Fruit fly (Drosophila melanogaster) whole organism, embryonic: ENCODE measurements around the gene MsrA.

ENCODE experiments used
- CG10209 ChIP-seq: fragments of 200-800 bp; sonication (Bioruptor generic); optimal IDR thresholded peaks from 3 replicates; lab custom pipeline; 2017; ENCODE audit warnings: missing biosample characterization, mild to moderate bottlenecking, missing genetic modification characterization, missing genetic modification reagents
- CG10366 ChIP-seq: fragments of 200-800 bp; sonication (Bioruptor generic); IDR thresholded peaks from 2 replicates; pipeline ENCODE4 v1.3.6; 2022; ENCODE audit warnings: missing biosample characterization, missing genetic modification characterization
- CG12155 ChIP-seq: fragments of 200-800 bp; sonication (Bioruptor generic); optimal IDR thresholded peaks from 3 replicates; lab custom pipeline; 2016; ENCODE audit warnings: missing biosample characterization, missing genetic modification characterization
- CG13894 ChIP-seq: fragments of 200-800 bp; sonication (Bioruptor generic); optimal IDR thresholded peaks from 3 replicates; lab custom pipeline; 2018; ENCODE audit warnings: missing biosample characterization, mild to moderate bottlenecking, missing genetic modification characterization, moderate library complexity
- CG15269 ChIP-seq: fragments of 200-800 bp; sonication (Bioruptor generic); optimal IDR thresholded peaks from 2 replicates; lab custom pipeline; 2018; ENCODE audit warnings: missing biosample characterization, mild to moderate bottlenecking, missing genetic modification characterization, moderate library complexity
- CG1602 ChIP-seq: fragments of 200-800 bp; sonication (Bioruptor generic); optimal IDR thresholded peaks from 3 replicates; lab custom pipeline; 2016; ENCODE audit warnings: missing biosample characterization, missing genetic modification characterization
- CG16815 ChIP-seq: fragments of 200-800 bp; sonication (Bioruptor generic); optimal IDR thresholded peaks from 3 replicates; lab custom pipeline; 2017; ENCODE audit warnings: missing biosample characterization, mild to moderate bottlenecking, missing genetic modification characterization
- CG17568 ChIP-seq: fragments of 200-800 bp; sonication (Bioruptor generic); optimal IDR thresholded peaks from 2 replicates; lab custom pipeline; 2018; ENCODE audit warnings: missing biosample characterization, mild to moderate bottlenecking, missing genetic modification characterization, moderate library complexity
- CG18476 ChIP-seq: fragments of 200-800 bp; sonication (Bioruptor generic); optimal IDR thresholded peaks from 2 replicates; lab custom pipeline; 2016; ENCODE audit warnings: missing biosample characterization, mild to moderate bottlenecking, missing genetic modification characterization
- CG32532 ChIP-seq: fragments of 200-800 bp; sonication (Bioruptor generic); IDR thresholded peaks from 2 replicates; pipeline ENCODE4 v1.3.6; 2022; ENCODE audit warnings: missing biosample characterization, missing genetic modification characterization
- CG3281 ChIP-seq: fragments of 200-800 bp; sonication (Bioruptor generic); optimal IDR thresholded peaks from 3 replicates; lab custom pipeline; 2017; ENCODE audit warnings: missing biosample characterization, mild to moderate bottlenecking, missing genetic modification characterization
- CG34224 ChIP-seq: fragments of 200-800 bp; sonication (Bioruptor generic); IDR thresholded peaks from 3 replicates; pipeline ENCODE4 v1.3.6; 2022; ENCODE audit warnings: missing biosample characterization, missing genetic modification characterization; ENCODE audit not compliant: partially characterized antibody
- CG6689 ChIP-seq: fragments of 200-800 bp; sonication (Bioruptor generic); IDR thresholded peaks from 2 replicates; pipeline ENCODE4 v1.3.6; 2022; ENCODE audit warnings: missing biosample characterization, missing genetic modification characterization
- CG7556 ChIP-seq: fragments of 200-800 bp; sonication (Bioruptor generic); optimal IDR thresholded peaks from 2 replicates; lab custom pipeline; 2017; ENCODE audit warnings: missing biosample characterization, mild to moderate bottlenecking, missing genetic modification characterization
- CG8478 ChIP-seq: fragments of >200 bp; optimal IDR thresholded peaks from 2 replicates; lab custom pipeline; 2018
- CG8944 ChIP-seq: fragments of 200-800 bp; sonication (Bioruptor generic); optimal IDR thresholded peaks from 3 replicates; lab custom pipeline; 2016; ENCODE audit warnings: missing biosample characterization, missing genetic modification characterization
- CG9215 ChIP-seq: fragments of 200-800 bp; sonication (Bioruptor generic); IDR thresholded peaks from 2 replicates; pipeline ENCODE4 v1.3.6; 2022; ENCODE audit warnings: missing biosample characterization, missing genetic modification characterization
- CG9727 ChIP-seq: fragments of 200-800 bp; sonication (Bioruptor generic); optimal IDR thresholded peaks from 3 replicates; lab custom pipeline; 2017; ENCODE audit warnings: missing biosample characterization, mild to moderate bottlenecking, missing genetic modification characterization
- CG9817 ChIP-seq: fragments of 200-800 bp; sonication (Bioruptor generic); optimal IDR thresholded peaks from 2 replicates; lab custom pipeline; 2018; ENCODE audit warnings: missing biosample characterization, mild to moderate bottlenecking, missing genetic modification characterization, moderate library complexity
- CTCF ChIP-seq: fragments of 200-800 bp; sonication (Bioruptor generic); optimal IDR thresholded peaks from 2 replicates; lab custom pipeline; 2017; ENCODE audit warnings: missing biosample characterization, mild to moderate bottlenecking, missing genetic modification characterization, moderate library complexity
- Dad ChIP-seq: fragments of 200-800 bp; sonication (Bioruptor generic); optimal IDR thresholded peaks from 3 replicates; lab custom pipeline; 2016; ENCODE audit warnings: missing biosample characterization, missing genetic modification characterization
- Dbx ChIP-seq: fragments of 200-800 bp; sonication (Bioruptor generic); IDR thresholded peaks from 3 replicates; pipeline ENCODE4 v1.3.6; 2022; ENCODE audit warnings: missing biosample characterization, missing genetic modification characterization
- Dref ChIP-seq: fragments of 200-800 bp; sonication (Bioruptor generic); IDR thresholded peaks from 2 replicates; pipeline ENCODE4 v1.3.6; 2022; ENCODE audit warnings: missing biosample characterization, missing genetic modification characterization
- H15 ChIP-seq: fragments of 200-800 bp; sonication (Bioruptor generic); IDR thresholded peaks from 3 replicates; pipeline ENCODE4 v1.3.6; 2022; ENCODE audit warnings: missing biosample characterization, missing genetic modification characterization
- MESR4 ChIP-seq: fragments of 200-800 bp; sonication (Bioruptor generic); optimal IDR thresholded peaks from 2 replicates; lab custom pipeline; 2018; ENCODE audit warnings: missing biosample characterization, mild to moderate bottlenecking, missing genetic modification characterization, moderate library complexity
- Myb ChIP-seq: fragments of 200-800 bp; sonication (Bioruptor generic); optimal IDR thresholded peaks from 2 replicates; lab custom pipeline; 2016; ENCODE audit warnings: missing biosample characterization, missing genetic modification characterization
- Nf-YB ChIP-seq: fragments of 200-800 bp; sonication (Bioruptor generic); optimal IDR thresholded peaks from 3 replicates; lab custom pipeline; 2019; ENCODE audit warnings: missing biosample characterization, mild to moderate bottlenecking, missing genetic modification characterization, moderate library complexity
- PHDP ChIP-seq: fragments of 200-800 bp; sonication (Bioruptor generic); optimal IDR thresholded peaks from 3 replicates; lab custom pipeline; 2018; ENCODE audit warnings: missing biosample characterization, mild to moderate bottlenecking, missing genetic modification characterization, moderate library complexity
- Ptx1 ChIP-seq: fragments of 200-800 bp; sonication (Bioruptor generic); IDR thresholded peaks from 2 replicates; pipeline ENCODE4 v1.3.6; 2022; ENCODE audit warnings: missing biosample characterization, missing genetic modification characterization
- Ssrp ChIP-seq: fragments of 200-800 bp; sonication (Bioruptor generic); optimal IDR thresholded peaks from 2 replicates; lab custom pipeline; 2018; ENCODE audit warnings: missing biosample characterization, mild to moderate bottlenecking, missing genetic modification characterization, moderate library complexity
- caup ChIP-seq: fragments of 200-800 bp; sonication (Bioruptor generic); optimal IDR thresholded peaks from 3 replicates; lab custom pipeline; 2017; ENCODE audit warnings: missing biosample characterization, mild to moderate bottlenecking, missing genetic modification characterization, moderate library complexity; ENCODE audit not compliant: severe bottlenecking
- cg ChIP-seq: fragments of 200-800 bp; sonication (Bioruptor generic); optimal IDR thresholded peaks from 3 replicates; lab custom pipeline; 2019; ENCODE audit warnings: missing biosample characterization, mild to moderate bottlenecking, missing genetic modification characterization, moderate library complexity
- chn ChIP-seq: fragments of 200-800 bp; sonication (Bioruptor generic); optimal IDR thresholded peaks from 2 replicates; lab custom pipeline; 2016; ENCODE audit warnings: missing biosample characterization, missing genetic modification characterization
- eyg ChIP-seq: fragments of 200-800 bp; sonication (Bioruptor generic); optimal IDR thresholded peaks from 3 replicates; lab custom pipeline; 2016; ENCODE audit warnings: missing biosample characterization, missing genetic modification characterization
- gfzf ChIP-seq: fragments of 200-800 bp; sonication (Bioruptor generic); optimal IDR thresholded peaks from 2 replicates; lab custom pipeline; 2016; ENCODE audit warnings: missing biosample characterization, mild to moderate bottlenecking, missing genetic modification characterization, moderate library complexity
- hbn ChIP-seq: fragments of 200-800 bp; sonication (Bioruptor generic); IDR thresholded peaks from 2 replicates; pipeline ENCODE4 v1.3.6; 2022; ENCODE audit warnings: missing biosample characterization, missing genetic modification characterization; ENCODE audit not compliant: partially characterized antibody
- hth ChIP-seq: fragments of >200 bp; optimal IDR thresholded peaks from 2 replicates; lab custom pipeline; 2017; ENCODE audit warnings: inconsistent platforms
- knrl ChIP-seq: fragments of 200-800 bp; sonication (Bioruptor generic); IDR thresholded peaks from 3 replicates; pipeline ENCODE4 v1.3.6; 2022; ENCODE audit warnings: missing biosample characterization, missing genetic modification characterization; ENCODE audit not compliant: partially characterized antibody
- lov ChIP-seq, 2 experiments: fragments of 200-800 bp in 1 of 2; fragments of >200 bp in 1 of 2; sonication (Bioruptor generic) in 1 of 2; IDR thresholded peaks in 1 of 2; optimal IDR thresholded peaks in 1 of 2; 2 replicates in 1 of 2; 3 replicates in 1 of 2; pipeline versions ENCODE4 v1.3.6 to Lab custom; 2017 to 2022; ENCODE audit warnings: missing biosample characterization in 1 of 2, missing genetic modification characterization in 1 of 2
- nerfin-2 ChIP-seq: fragments of 200-800 bp; sonication (Bioruptor generic); IDR thresholded peaks from 2 replicates; pipeline ENCODE4 v1.3.6; 2022; ENCODE audit warnings: missing biosample characterization, missing genetic modification characterization; ENCODE audit not compliant: partially characterized antibody
- pita ChIP-seq: fragments of 200-800 bp; sonication (Bioruptor generic); optimal IDR thresholded peaks from 2 replicates; lab custom pipeline; 2017; ENCODE audit warnings: missing biosample characterization, mild to moderate bottlenecking, missing genetic modification characterization
- rib ChIP-seq: fragments of 200-800 bp; sonication (Bioruptor generic); IDR thresholded peaks from 2 replicates; pipeline ENCODE4 v1.3.6; 2022; ENCODE audit warnings: missing biosample characterization, missing genetic modification characterization
- schlank ChIP-seq: fragments of 200-800 bp; sonication (Bioruptor generic); optimal IDR thresholded peaks from 2 replicates; lab custom pipeline; 2018; ENCODE audit warnings: missing biosample characterization, mild to moderate bottlenecking, missing genetic modification characterization
- tll ChIP-seq, 2 experiments: fragments of 200-800 bp in 1 of 2; fragments of >200 bp in 1 of 2; sonication (Bioruptor generic) in 1 of 2; optimal IDR thresholded peaks; 2 replicates each; lab custom pipeline; 2017 to 2019; ENCODE audit warnings: missing biosample characterization in 2 of 2, missing genetic modification characterization in 2 of 2, mild to moderate bottlenecking in 1 of 2, moderate library complexity in 1 of 2
- tna ChIP-seq: fragments of 200-800 bp; sonication (Bioruptor generic); IDR thresholded peaks from 2 replicates; pipeline ENCODE4 v1.3.6; 2022; ENCODE audit warnings: missing biosample characterization, missing genetic modification characterization; ENCODE audit not compliant: partially characterized antibody
- trh ChIP-seq: fragments of 200-800 bp; sonication (Bioruptor generic); optimal IDR thresholded peaks from 2 replicates; lab custom pipeline; 2016; ENCODE audit warnings: missing biosample characterization, missing genetic modification characterization
- unpg ChIP-seq: fragments of 200-800 bp; sonication (Bioruptor generic); optimal IDR thresholded peaks from 3 replicates; lab custom pipeline; 2018; ENCODE audit warnings: missing biosample characterization, mild to moderate bottlenecking, missing genetic modification characterization, moderate library complexity
- vfl ChIP-seq: fragments of 200-800 bp; sonication (Bioruptor generic); optimal IDR thresholded peaks from 2 replicates; lab custom pipeline; 2016; ENCODE audit warnings: missing biosample characterization, missing genetic modification characterization
- vvl ChIP-seq: fragments of 200-800 bp; sonication (Bioruptor generic); IDR thresholded peaks from 2 replicates; pipeline ENCODE4 v1.3.6; 2022; ENCODE audit warnings: missing biosample characterization, missing genetic modification characterization

MsrA gene

dm6 chr3L:15537916-15538581, 27.2 kb downstream of the MsrA start (continued):
- TF ChIP-seq unpg, result peak; percentile 75
- peak; percentile 26; the same call in 1 of the 2 replicates for TF ChIP-seq CG9215
- TF ChIP-seq Nf-YB (GFP tag; lab: Kevin White, UChicago), result peak; percentile 53
- TF ChIP-seq CG3281 (GFP tag; lab: Kevin White, UChicago), result peak; percentile 70
- TF ChIP-seq CG32532 (GFP tag; lab: Robert Waterston, UW), result no peak; the same call in 1 of the 2 replicates
- TF ChIP-seq CG17568 (GFP tag; lab: Kevin White, UChicago), result peak; percentile 5
- no peak for TF ChIP-seq Dref (GFP tag; lab: Robert Waterston, UW)
- TF ChIP-seq caup (GFP tag; lab: Kevin White, UChicago), result no peak
- peak; percentile 28; the same call in 2 of the 3 replicates for TF ChIP-seq Dbx (GFP tag; lab: Robert Waterston, UW)
- no peak for TF ChIP-seq hth
- peak; percentile 35; the same call in 1 of the 2 replicates for TF ChIP-seq CG10366 (GFP tag; lab: Robert Waterston, UW)
- TF ChIP-seq MESR4 (GFP tag; lab: Kevin White, UChicago), result no peak
- no peak for TF ChIP-seq CG34224 (GFP tag; lab: Robert Waterston, UW)
- TF ChIP-seq CG15269 (tag; lab: Kevin White, UChicago), result peak; percentile 78
- peak; percentile 12 for TF ChIP-seq Myb (GFP tag; lab: Kevin White, UChicago)
- peak; percentile 73 for TF ChIP-seq Ptx1 (GFP tag; lab: Robert Waterston, UW)
- TF ChIP-seq Dad (GFP tag; lab: Kevin White, UChicago), result no peak
- TF ChIP-seq pita (GFP tag; lab: Kevin White, UChicago), result no peak
- no peak for TF ChIP-seq CG8478 (lab: Kevin White, UChicago)
- TF ChIP-seq eyg, result no peak
- TF ChIP-seq knrl, result no peak
- no peak for TF ChIP-seq CG13894
- peak; percentile 52 for TF ChIP-seq CG16815 (GFP tag; lab: Kevin White, UChicago)
- peak; percentile 15 for TF ChIP-seq CTCF
- TF ChIP-seq vvl (GFP tag; lab: Robert Waterston, UW), result peak; percentile 35
- TF ChIP-seq CG18476 (GFP tag; lab: Kevin White, UChicago), result peak; percentile 56
- no peak for TF ChIP-seq rib (GFP tag; lab: Robert Waterston, UW)
- peak; percentile 63 for TF ChIP-seq trh (GFP tag; lab: Kevin White, UChicago)
- no peak for TF ChIP-seq schlank (tag; lab: Kevin White, UChicago)
- TF ChIP-seq tna (GFP tag; lab: Robert Waterston, UW), result no peak
- peak; percentile 76 for TF ChIP-seq CG10209 (GFP tag; lab: Kevin White, UChicago)
- peak; percentile 89 for TF ChIP-seq CG9727 (GFP tag; lab: Kevin White, UChicago)
- peak; percentile 78 for TF ChIP-seq CG6689 (GFP tag; lab: Robert Waterston, UW)
- TF ChIP-seq tll (GFP tag; optimal IDR thresholded peaks at IDR 0.05; lab: Kevin White, UChicago), result peak in 1 of 2 experiments; percentile 77
- TF ChIP-seq PHDP, result peak; percentile 81
- no peak for TF ChIP-seq hbn (GFP tag; lab: Robert Waterston, UW)
- no peak for TF ChIP-seq cg (GFP tag; lab: Kevin White, UChicago)
- no peak for TF ChIP-seq gfzf
- TF ChIP-seq Ssrp (tag; lab: Kevin White, UChicago), result peak; percentile 76
- TF ChIP-seq lov (optimal IDR thresholded peaks at IDR 0.05; lab: Kevin White, UChicago), result no peak
- no peak for TF ChIP-seq lov (GFP tag; IDR thresholded peaks at IDR 0.05; lab: Robert Waterston, UW)
- peak; percentile 82 for TF ChIP-seq CG7556 (GFP tag; lab: Kevin White, UChicago)
- peak; percentile 11 for TF ChIP-seq CG8944 (GFP tag; lab: Kevin White, UChicago)
- no peak for TF ChIP-seq H15 (GFP tag; lab: Robert Waterston, UW)
- TF ChIP-seq vfl, result no peak
- peak; percentile 19 for TF ChIP-seq chn (GFP tag; lab: Kevin White, UChicago)
- TF ChIP-seq CG9817 (tag; lab: Kevin White, UChicago), result peak; percentile 9
- no peak for TF ChIP-seq nerfin-2
- TF ChIP-seq CG12155 (GFP tag; lab: Kevin White, UChicago), result peak; percentile 54
- peak; percentile 73 for TF ChIP-seq CG1602
